Worm (Caenorhabditis elegans) whole organism, L2 larva: ENCODE data around the gene grl-11.

Experiments
- egl-27 ChIP-seq: sonication (generic microtip); optimal IDR thresholded peaks from 3 replicates; lab custom pipeline; 2017; ENCODE audit warnings: missing biosample characterization, missing genetic modification reagents, missing genetic modification characterization
- elt-1 ChIP-seq: fragments of 150-350 bp; optimal IDR thresholded peaks from 2 replicates; lab custom pipeline; 2014; ENCODE audit warnings: missing biosample characterization, missing genetic modification characterization
- fos-1 ChIP-seq: fragments of 150-350 bp; optimal IDR thresholded peaks from 2 replicates; lab custom pipeline; 2014; ENCODE audit warnings: missing biosample characterization, missing genetic modification characterization
- nhr-11 ChIP-seq: fragments of 150-350 bp; optimal IDR thresholded peaks from 2 replicates; lab custom pipeline; 2014; ENCODE audit warnings: missing biosample characterization, missing genetic modification characterization
- snpc-4 ChIP-seq: fragments of 150-350 bp; optimal IDR thresholded peaks from 2 replicates; lab custom pipeline; 2014; ENCODE audit warnings: missing biosample characterization, missing genetic modification characterization
- zag-1 ChIP-seq: fragments of 150-350 bp; optimal IDR thresholded peaks from 2 replicates; lab custom pipeline; 2014; ENCODE audit warnings: missing biosample characterization, missing genetic modification characterization

DNA sequence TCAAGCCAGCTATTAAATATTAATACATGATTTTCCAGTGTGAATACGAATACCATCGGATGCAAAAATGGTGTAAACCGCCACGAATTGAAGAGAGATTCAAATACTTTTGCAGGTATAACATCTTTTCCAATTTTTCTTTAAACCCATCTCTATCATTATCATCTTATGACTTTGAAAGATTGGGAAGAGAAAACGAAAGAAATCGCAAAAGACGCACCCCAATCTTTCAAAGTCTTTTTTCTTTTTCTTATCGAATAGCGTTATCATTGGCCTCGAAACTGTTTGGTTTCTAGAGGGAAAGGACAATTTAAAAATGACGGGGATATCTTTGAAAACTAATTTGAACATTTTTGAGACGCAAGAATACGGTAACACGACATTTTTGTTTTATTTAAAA is 12.5 kb downstream of the grl-11 start:
- no peak for TF ChIP-seq zag-1 (tag; lab: Kevin White, UChicago)
- TF ChIP-seq snpc-4 (tag; lab: Kevin White, UChicago) = no peak
- TF ChIP-seq egl-27 (tag; lab: Kevin White, UChicago) = no peak
- TF ChIP-seq fos-1 (tag; lab: Kevin White, UChicago) = no peak
- no peak for TF ChIP-seq nhr-11 (tag; lab: Kevin White, UChicago)
- TF ChIP-seq elt-1 (tag; lab: Kevin White, UChicago) = no peak
